Fruit fly (Drosophila melanogaster): ENCODE measurements around the gene CG7304.
A peak's percentile ranks its signal among the peaks of the same experiment; 100 is the strongest.

dm6 chr3L:15684017-15684416 is 4.5 kb downstream of the CG7304 start:
- TF ChIP-seq woc (GFP tag; optimal IDR thresholded peaks at IDR 0.05) (no peak), psq (GFP tag; optimal IDR thresholded peaks at IDR 0.05) (no peak), Vsx2 (GFP tag; optimal IDR thresholded peaks at IDR 0.05; ENCODE audit: partially characterized antibody) (peak; percentile 43), pan (optimal IDR thresholded peaks at IDR 0.05) (no peak), OdsH (GFP tag; optimal IDR thresholded peaks at IDR 0.05) (no peak), h (GFP tag; optimal IDR thresholded peaks at IDR 0.05) (no peak), tai (GFP tag; optimal IDR thresholded peaks at IDR 0.05) (no peak), sage (GFP tag; optimal IDR thresholded peaks at IDR 0.05) (no peak), usp (GFP tag; optimal IDR thresholded peaks at IDR 0.05) (no peak), CrebA (GFP tag; optimal IDR thresholded peaks at IDR 0.05; ENCODE audit: borderline replicate concordance) (no peak)

Measured in whole organism, wandering third instar larva.